Fruit fly (Drosophila melanogaster): ENCODE results near the gene Set.
A peak's percentile ranks its signal among the peaks of the same experiment; 100 is the strongest.

Set gene

dm6 chr3R:15242186-15243045 is 20.9 kb upstream of the Set start, which contains the start of the genes tefu and Hsc70-4 (continued):
- TF ChIP-seq Dbx (GFP tag; IDR thresholded peaks at IDR 0.05), result peak; percentile 74
- peak; percentile 48 for TF ChIP-seq CG13624 (GFP tag; optimal IDR thresholded peaks at IDR 0.05)
- TF ChIP-seq CG12744 (GFP tag; optimal IDR thresholded peaks at IDR 0.05), result peak; percentile 13
- no peak for TF ChIP-seq hth (optimal IDR thresholded peaks at IDR 0.05)
- no peak for TF ChIP-seq pros (GFP tag; optimal IDR thresholded peaks at IDR 0.05)
- TF ChIP-seq CkIIα-i1 (GFP tag; IDR thresholded peaks at IDR 0.05), result no peak
- no peak for TF ChIP-seq ftz-f1 (GFP tag; optimal IDR thresholded peaks at IDR 0.05)
- peak; percentile 80 for TF ChIP-seq CG1603 (tag; optimal IDR thresholded peaks at IDR 0.05)
- peak; percentile 94 for TF ChIP-seq Med (GFP tag)
- peak; percentile 65 for TF ChIP-seq az2 (GFP tag; optimal IDR thresholded peaks at IDR 0.05)
- peak; percentile 72 for TF ChIP-seq Ets97D (GFP tag; optimal IDR thresholded peaks at IDR 0.05)
- peak; percentile 56 for TF ChIP-seq CG6654 (GFP tag; optimal IDR thresholded peaks at IDR 0.05)
- peak; percentile 4 for TF ChIP-seq gro (GFP tag; optimal IDR thresholded peaks at IDR 0.05)
- TF ChIP-seq CG11695 (GFP tag; IDR thresholded peaks at IDR 0.05), result no peak
- TF ChIP-seq CG2712 (tag; optimal IDR thresholded peaks at IDR 0.05), result no peak
- peak; percentile 68 for TF ChIP-seq Mad (GFP tag; optimal IDR thresholded peaks at IDR 0.05)
- TF ChIP-seq hb (GFP tag; IDR thresholded peaks at IDR 0.05; ENCODE audit: partially characterized antibody), result no peak
- TF ChIP-seq mld (GFP tag; IDR thresholded peaks at IDR 0.05; ENCODE audit: partially characterized antibody), result no peak
- TF ChIP-seq CG3163 (GFP tag; optimal IDR thresholded peaks at IDR 0.05), result peak; percentile 53
- TF ChIP-seq CG17385 (GFP tag; optimal IDR thresholded peaks at IDR 0.05), result peak; percentile 61
- peak; percentile 92 for TF ChIP-seq Abd-B (GFP tag; optimal IDR thresholded peaks at IDR 0.05)
- TF ChIP-seq zen2 (GFP tag; IDR thresholded peaks at IDR 0.05; ENCODE audit: partially characterized antibody), result no peak
- peak; percentile 82 for TF ChIP-seq CG6689 (GFP tag; IDR thresholded peaks at IDR 0.05)
- TF ChIP-seq TFAM (GFP tag; optimal IDR thresholded peaks at IDR 0.05), result no peak
- no peak for TF ChIP-seq Hmx (GFP tag; optimal IDR thresholded peaks at IDR 0.05)
- TF ChIP-seq ro (GFP tag; IDR thresholded peaks at IDR 0.05), result peak; percentile 66; the same call in 1 of the 2 replicates
- peak; percentile 55 for TF ChIP-seq bab2 (GFP tag; optimal IDR thresholded peaks at IDR 0.05)
- peak; percentile 91 for TF ChIP-seq pzg (GFP tag; optimal IDR thresholded peaks at IDR 0.05)
- no peak for TF ChIP-seq CG6683 (GFP tag; optimal IDR thresholded peaks at IDR 0.05)
- peak; percentile 69 for TF ChIP-seq lilli (GFP tag; optimal IDR thresholded peaks at IDR 0.05)
- TF ChIP-seq CG12942 (GFP tag; optimal IDR thresholded peaks at IDR 0.05), result peak; percentile 76
- TF ChIP-seq CG10654 (GFP tag; optimal IDR thresholded peaks at IDR 0.05), result peak; percentile 81
- no peak for TF ChIP-seq cwo (GFP tag; optimal IDR thresholded peaks at IDR 0.05)
- peak; percentile 69; the same call in 2 of the 3 replicates for TF ChIP-seq jigr1 (GFP tag; IDR thresholded peaks at IDR 0.05)
- TF ChIP-seq CG3847 (GFP tag; IDR thresholded peaks at IDR 0.05), result peak; percentile 88
- 0 out of 2 replicates have a peak, but pooled peaks have one; percentile 49 for TF ChIP-seq CG10321 (GFP tag; IDR thresholded peaks at IDR 0.05)
- TF ChIP-seq CG7987 (GFP tag; optimal IDR thresholded peaks at IDR 0.05), result peak; percentile 14
- TF ChIP-seq Fer3 (tag; optimal IDR thresholded peaks at IDR 0.05), result peak; percentile 62
- TF ChIP-seq unc-4 (GFP tag; IDR thresholded peaks at IDR 0.05; ENCODE audit: partially characterized antibody), result peak; percentile 26; the same call in 1 of the 2 replicates
- peak; percentile 64; the same call in 2 of the 3 replicates for TF ChIP-seq CG2199 (GFP tag; IDR thresholded peaks at IDR 0.05)
- peak; percentile 53 for TF ChIP-seq Sry-δ (GFP tag; optimal IDR thresholded peaks at IDR 0.05)
- peak; percentile 34 for TF ChIP-seq HmgD (GFP tag; optimal IDR thresholded peaks at IDR 0.05)
- no peak for TF ChIP-seq CG1832 (GFP tag; optimal IDR thresholded peaks at IDR 0.05)
- TF ChIP-seq Vsx1 (GFP tag; optimal IDR thresholded peaks at IDR 0.05), result no peak
- TF ChIP-seq HmgZ (tag; optimal IDR thresholded peaks at IDR 0.05), result peak; percentile 64
- TF ChIP-seq CG17361 (GFP tag; IDR thresholded peaks at IDR 0.05), result peak; percentile 91
- TF ChIP-seq kah (GFP tag; optimal IDR thresholded peaks at IDR 0.05), result peak; percentile 45
- TF ChIP-seq CG10959 (GFP tag; IDR thresholded peaks at IDR 0.05), result peak; percentile 30; the same call in 1 of the 2 replicates
- TF ChIP-seq lbe (GFP tag; optimal IDR thresholded peaks at IDR 0.05), result no peak

Data from whole organism, embryonic.